Fruit fly (Drosophila melanogaster) whole organism, pupa: ENCODE data around the gene pasi2.
A peak's percentile ranks its signal among the peaks of the same experiment; 100 is the strongest.

Source experiments
- CG10348 ChIP-seq: fragments of 200-800 bp; sonication (Bioruptor generic); IDR thresholded peaks from 2 replicates; pipeline ENCODE4 v1.3.6; 2022; ENCODE audit warnings: missing biosample characterization, missing genetic modification characterization
- CG12605 ChIP-seq: fragments of 200-800 bp; sonication (Bioruptor generic); IDR thresholded peaks from 2 replicates; pipeline ENCODE4 v1.3.6; 2022; ENCODE audit warnings: missing biosample characterization, missing genetic modification characterization
- CG13204 ChIP-seq: fragments of 200-800 bp; sonication (Bioruptor generic); optimal IDR thresholded peaks from 2 replicates; lab custom pipeline; 2018; ENCODE audit warnings: missing biosample characterization, mild to moderate bottlenecking, missing genetic modification characterization, moderate library complexity
- CG14655 ChIP-seq: fragments of 200-800 bp; sonication (Bioruptor generic); optimal IDR thresholded peaks from 3 replicates; lab custom pipeline; 2017; ENCODE audit warnings: mild to moderate bottlenecking, missing biosample characterization, missing genetic modification reagents, missing genetic modification characterization
- CG15710 ChIP-seq: fragments of 200-800 bp; sonication (Bioruptor generic); optimal IDR thresholded peaks from 2 replicates; lab custom pipeline; 2018; ENCODE audit warnings: missing biosample characterization, mild to moderate bottlenecking, missing genetic modification characterization, moderate library complexity
- CG17806 ChIP-seq: fragments of 200-800 bp; sonication (Bioruptor generic); optimal IDR thresholded peaks from 2 replicates; lab custom pipeline; 2018; ENCODE audit warnings: missing biosample characterization, mild to moderate bottlenecking, missing genetic modification characterization, moderate library complexity
- CG32121 ChIP-seq: fragments of 200-800 bp; sonication (Bioruptor generic); IDR thresholded peaks from 2 replicates; pipeline ENCODE4 v1.3.6; 2022; ENCODE audit warnings: missing biosample characterization, missing genetic modification characterization
- CG34367 ChIP-seq: fragments of 200-800 bp; sonication (Bioruptor generic); optimal IDR thresholded peaks from 2 replicates; lab custom pipeline; 2018; ENCODE audit warnings: missing biosample characterization, mild to moderate bottlenecking, missing genetic modification characterization
- CG4496 ChIP-seq: fragments of 200-800 bp; sonication (Bioruptor generic); IDR thresholded peaks from 3 replicates; pipeline ENCODE4 v1.3.6; 2022; ENCODE audit warnings: missing biosample characterization, missing genetic modification characterization
- CG8159 ChIP-seq: fragments of 200-800 bp; sonication (Bioruptor generic); optimal IDR thresholded peaks from 3 replicates; lab custom pipeline; 2018; ENCODE audit warnings: missing biosample characterization, mild to moderate bottlenecking, missing genetic modification characterization, moderate library complexity
- CG8301 ChIP-seq: fragments of 200-800 bp; sonication (Bioruptor generic); optimal IDR thresholded peaks from 2 replicates; lab custom pipeline; 2018; ENCODE audit warnings: missing biosample characterization, mild to moderate bottlenecking, missing genetic modification characterization
- CG9948 ChIP-seq: fragments of 200-800 bp; sonication (Bioruptor generic); optimal IDR thresholded peaks from 2 replicates; lab custom pipeline; 2018; ENCODE audit warnings: missing biosample characterization, mild to moderate bottlenecking, missing genetic modification characterization, moderate library complexity
- D1 ChIP-seq: fragments of 200-800 bp; sonication (Bioruptor generic); optimal IDR thresholded peaks from 2 replicates; lab custom pipeline; 2018; ENCODE audit warnings: missing biosample characterization, mild to moderate bottlenecking, missing genetic modification characterization, moderate library complexity
- EcR ChIP-seq: fragments of 200-800 bp; sonication (Bioruptor generic); optimal IDR thresholded peaks from 3 replicates; lab custom pipeline; 2019; ENCODE audit warnings: missing biosample characterization, missing genetic modification characterization, mild to moderate bottlenecking, moderate library complexity, missing genetic modification reagents
- Ets98B ChIP-seq: fragments of 200-800 bp; sonication (Bioruptor generic); IDR thresholded peaks from 2 replicates; pipeline ENCODE4 v1.3.6; 2022; ENCODE audit warnings: missing biosample characterization, missing genetic modification characterization
- Pif1A ChIP-seq: fragments of 200-800 bp; sonication (Bioruptor generic); optimal IDR thresholded peaks from 3 replicates; lab custom pipeline; 2016; ENCODE audit warnings: missing biosample characterization, missing genetic modification characterization
- Pif1B ChIP-seq: fragments of 200-800 bp; sonication (Bioruptor generic); optimal IDR thresholded peaks from 3 replicates; lab custom pipeline; 2016; ENCODE audit warnings: missing biosample characterization, missing genetic modification characterization
- Snoo ChIP-seq: fragments of 200-800 bp; sonication (Bioruptor generic); optimal IDR thresholded peaks from 3 replicates; lab custom pipeline; 2017; ENCODE audit warnings: missing biosample characterization, mild to moderate bottlenecking, missing genetic modification characterization, inconsistent platforms
- fd96Ca ChIP-seq: fragments of 200-800 bp; sonication (Bioruptor generic); IDR thresholded peaks from 3 replicates; pipeline ENCODE4 v1.3.6; 2022; ENCODE audit warnings: missing biosample characterization, missing genetic modification characterization
- gl ChIP-seq: fragments of 200-800 bp; sonication (Bioruptor generic); optimal IDR thresholded peaks from 2 replicates; lab custom pipeline; 2018; ENCODE audit warnings: missing biosample characterization, mild to moderate bottlenecking, missing genetic modification characterization
- rn ChIP-seq: fragments of 200-800 bp; sonication (Bioruptor generic); IDR thresholded peaks from 2 replicates; pipeline ENCODE4 v1.3.6; 2022; ENCODE audit warnings: missing biosample characterization, missing genetic modification characterization

pasi2 gene

dm6 chr3R:9346539-9346938 lies 11.6 kb downstream of the pasi2 start:
- TF ChIP-seq Pif1A (GFP tag; lab: Kevin White, UChicago) (peak; percentile 0), CG12605 (no peak), CG17806 (tag; lab: Kevin White, UChicago) (peak; percentile 43), CG4496 (GFP tag; lab: Robert Waterston, UW) (no peak), CG10348 (GFP tag; lab: Robert Waterston, UW) (no peak), CG9948 (tag; lab: Kevin White, UChicago) (peak; percentile 44), CG15710 (tag; lab: Kevin White, UChicago) (peak; percentile 64), Ets98B (0 out of 2 replicates have a peak, but pooled peaks have one; percentile 20), CG32121 (peak; percentile 25; the same call in 1 of the 2 replicates), gl (tag; lab: Kevin White, UChicago) (no peak), D1 (no peak), CG34367 (tag; lab: Kevin White, UChicago) (peak; percentile 11), Snoo (tag; lab: Kevin White, UChicago) (peak; percentile 16), Pif1B (peak; percentile 0), CG8159 (tag; lab: Kevin White, UChicago) (peak; percentile 41), rn (no peak), EcR (GFP tag; lab: Kevin White, UChicago) (no peak), CG8301 (peak; percentile 21), fd96Ca (GFP tag; lab: Robert Waterston, UW) (0 out of 3 replicates have a peak, but pooled peaks have one; percentile 10), CG14655 (peak; percentile 61)

dm6 chr3R:9347702-9348378 lies 12.9 kb downstream of the pasi2 start:
- peak; percentile 82 for TF ChIP-seq rn
- peak; percentile 46; the same call in 1 of the 2 replicates for TF ChIP-seq CG10348 (GFP tag; lab: Robert Waterston, UW)
- TF ChIP-seq CG14655, result peak; percentile 88
- TF ChIP-seq CG15710 (tag; lab: Kevin White, UChicago), result peak; percentile 91
- TF ChIP-seq Snoo (tag; lab: Kevin White, UChicago), result peak; percentile 76
- TF ChIP-seq Ets98B, result peak; percentile 86
- peak; percentile 93 for TF ChIP-seq CG17806 (tag; lab: Kevin White, UChicago)
- no peak for TF ChIP-seq EcR (GFP tag; lab: Kevin White, UChicago)
- peak; percentile 90 for TF ChIP-seq Pif1A (GFP tag; lab: Kevin White, UChicago)
- TF ChIP-seq CG13204 (GFP tag; lab: Kevin White, UChicago), result peak; percentile 66
- TF ChIP-seq CG9948 (tag; lab: Kevin White, UChicago), result peak; percentile 92
- TF ChIP-seq Pif1B, result peak; percentile 89
- TF ChIP-seq gl (tag; lab: Kevin White, UChicago), result peak; percentile 82
- TF ChIP-seq CG34367 (tag; lab: Kevin White, UChicago), result peak; percentile 89
- TF ChIP-seq CG4496 (GFP tag; lab: Robert Waterston, UW), result peak; percentile 90
- TF ChIP-seq CG12605, result peak; percentile 80
- peak; percentile 79 for TF ChIP-seq CG32121
- TF ChIP-seq CG8159 (tag; lab: Kevin White, UChicago), result peak; percentile 94
- peak; percentile 81; the same call in 2 of the 3 replicates for TF ChIP-seq fd96Ca (GFP tag; lab: Robert Waterston, UW)
- peak; percentile 88 for TF ChIP-seq CG8301
- TF ChIP-seq D1, result peak; percentile 82

dm6 chr3R:9348379-9348721 lies 13.4 kb downstream of the pasi2 start:
- TF ChIP-seq Ets98B (no peak), fd96Ca (GFP tag; lab: Robert Waterston, UW) (no peak), CG8159 (tag; lab: Kevin White, UChicago) (no peak), CG12605 (0 out of 2 replicates have a peak, but pooled peaks have one; percentile 5), CG4496 (GFP tag; lab: Robert Waterston, UW) (no peak), CG15710 (tag; lab: Kevin White, UChicago) (no peak), CG10348 (GFP tag; lab: Robert Waterston, UW) (no peak), Pif1A (GFP tag; lab: Kevin White, UChicago) (no peak), EcR (GFP tag; lab: Kevin White, UChicago) (peak; percentile 72), Pif1B (no peak)

dm6 chr3R:9349267-9349820 lies 14.4 kb downstream of the pasi2 start:
- TF ChIP-seq EcR (GFP tag; lab: Kevin White, UChicago) (peak; percentile 75), CG15710 (tag; lab: Kevin White, UChicago) (no peak), Pif1B (no peak), CG17806 (tag; lab: Kevin White, UChicago) (peak; percentile 13), CG10348 (GFP tag; lab: Robert Waterston, UW) (no peak), CG8159 (tag; lab: Kevin White, UChicago) (peak; percentile 53)
- TF ChIP-seq, all 21 proteins: peak for 3

dm6 chr3R:9350561-9351379 lies 15.8 kb downstream of the pasi2 start:
- TF ChIP-seq CG17806 (tag; lab: Kevin White, UChicago), result no peak
- TF ChIP-seq gl (tag; lab: Kevin White, UChicago), result no peak
- peak; percentile 88 for TF ChIP-seq EcR (GFP tag; lab: Kevin White, UChicago)
